Fruit fly (Drosophila melanogaster) whole organism, larva: ENCODE measurements around the gene dally.

ENCODE experiments used
- noc ChIP-seq: fragments of 200-800 bp; sonication (Bioruptor generic); optimal IDR thresholded peaks from 3 replicates; lab custom pipeline; 2019; ENCODE audit warnings: missing biosample characterization, mild to moderate bottlenecking, missing genetic modification characterization, moderate library complexity

dally gene

DNA sequence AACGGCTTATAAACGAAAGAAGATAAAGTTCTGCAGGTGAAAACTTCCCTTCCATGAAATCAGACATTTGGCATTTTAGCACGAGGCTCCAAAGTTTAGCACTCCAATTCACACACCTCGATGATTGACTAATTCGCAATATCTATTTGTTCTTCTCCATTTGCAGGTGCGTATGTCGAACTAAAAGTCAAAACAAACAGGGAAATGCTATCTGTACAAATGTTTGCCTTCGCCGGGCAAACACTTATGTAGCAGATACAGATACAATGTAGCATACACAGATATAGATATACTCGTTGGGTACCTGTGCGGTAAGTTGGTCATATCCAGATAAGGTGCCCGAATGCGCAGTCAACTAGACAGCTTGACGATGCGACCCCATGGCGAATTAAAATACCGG is 7.6 kb downstream of the dally start:
- TF ChIP-seq noc = peak; percentile 47

DNA sequence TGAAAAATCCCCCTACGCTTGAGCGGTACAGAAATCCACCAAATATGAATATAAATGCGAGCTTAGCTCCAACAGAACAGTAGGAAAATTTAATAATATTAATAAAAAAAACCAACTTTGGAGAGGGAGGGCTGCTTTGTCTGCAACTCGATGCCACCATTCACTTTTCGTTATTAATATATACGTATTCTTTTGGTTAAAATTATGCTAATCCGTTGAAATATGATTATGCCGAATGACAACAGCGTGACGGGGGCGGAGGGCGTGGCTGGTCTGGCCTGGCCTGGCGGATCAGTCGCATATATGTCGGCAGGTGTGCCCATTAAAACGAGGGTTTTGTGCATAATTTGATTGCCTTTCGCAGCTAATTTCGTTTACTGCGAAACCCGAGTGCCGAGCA is 8.1 kb downstream of the dally start:
- no peak for TF ChIP-seq noc

DNA sequence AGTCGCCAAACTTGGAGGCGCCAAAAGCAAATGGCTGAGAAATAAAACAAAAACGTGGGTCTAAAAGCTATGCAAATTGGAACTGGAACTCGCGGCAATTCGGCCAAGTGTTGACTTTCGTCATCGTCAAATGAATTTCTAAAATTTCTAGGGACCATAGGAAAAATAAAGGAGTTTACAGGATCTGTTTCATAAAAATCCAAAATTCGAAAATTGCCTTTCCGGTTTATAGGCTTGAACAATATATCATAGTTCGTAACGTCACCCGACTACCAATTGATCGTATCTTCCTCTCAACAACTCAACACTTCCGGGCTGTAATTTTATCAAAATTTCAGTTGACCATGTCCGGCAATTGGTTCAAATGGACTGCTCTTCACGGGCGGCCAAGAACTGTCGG is 8.9 kb downstream of the dally start, which contains the start of gene CG32026:
TSS of gene CG32026 (plus strand) at position 301 of the 400 bp plus-strand sequence.
- TF ChIP-seq noc = no peak

DNA sequence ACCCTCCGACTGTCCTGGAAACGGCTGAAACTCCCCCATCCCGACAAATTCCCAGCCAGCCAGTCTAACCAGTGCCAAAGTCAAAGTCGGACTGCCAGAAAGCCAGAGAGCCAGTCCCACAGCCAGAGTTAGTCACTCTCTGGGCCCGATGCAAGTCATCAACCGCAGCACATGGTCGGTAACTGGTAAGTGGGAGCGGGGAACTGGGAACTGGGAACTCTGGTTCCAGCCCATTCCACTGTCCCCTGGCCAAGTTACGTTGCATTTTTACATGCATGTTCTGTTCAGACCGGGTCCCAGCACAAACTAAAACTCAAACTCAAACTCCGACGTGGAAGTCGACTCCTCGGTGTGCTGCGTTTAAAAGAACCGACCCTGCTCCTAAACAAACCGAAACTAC is 11.8 kb downstream of the dally start:
- no peak for TF ChIP-seq noc

- TF ChIP-seq noc = no peak
Observed at dm6 chr3L:8839563-8840425, 12.5 kb downstream of the dally start.

DNA sequence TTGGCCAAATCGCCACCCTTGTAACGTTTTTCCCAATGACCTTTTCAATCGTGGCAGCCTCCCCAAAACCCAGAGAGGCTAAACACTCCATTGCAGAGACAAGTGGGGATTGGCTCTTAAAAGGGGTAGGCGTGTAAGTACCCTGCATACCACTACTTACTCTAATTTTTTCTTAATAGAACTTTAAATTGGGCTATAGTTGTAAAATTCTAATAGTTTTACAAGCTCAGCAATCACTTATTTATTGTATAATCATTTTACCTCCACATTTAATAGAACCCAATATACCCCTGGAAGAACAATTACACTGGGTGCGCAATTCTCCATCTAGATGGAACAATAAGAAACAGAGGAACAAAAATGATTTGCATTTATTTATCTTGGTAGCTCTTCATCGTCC is 14.5 kb downstream of the dally start:
- peak; percentile 15 for TF ChIP-seq noc

DNA sequence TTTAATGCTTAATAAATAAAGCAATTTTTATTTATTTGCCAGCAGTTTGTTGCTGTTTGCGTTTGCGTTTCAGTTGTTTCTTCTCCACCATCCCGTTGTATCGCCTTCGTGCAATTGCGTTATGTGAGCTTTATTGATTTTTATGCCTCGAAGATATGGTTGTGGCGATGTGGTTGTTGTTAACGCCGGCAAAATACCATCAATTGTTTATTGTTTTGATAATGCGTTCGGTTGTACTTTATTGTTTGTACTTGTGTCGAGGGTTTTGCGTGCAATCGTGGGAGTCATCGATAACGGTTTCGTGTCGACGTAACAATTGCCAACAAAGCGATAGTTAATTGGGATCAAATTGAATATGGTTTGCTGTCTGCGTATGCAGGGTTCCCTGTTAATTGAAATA is 15.1 kb downstream of the dally start:
- no peak for TF ChIP-seq noc

DNA sequence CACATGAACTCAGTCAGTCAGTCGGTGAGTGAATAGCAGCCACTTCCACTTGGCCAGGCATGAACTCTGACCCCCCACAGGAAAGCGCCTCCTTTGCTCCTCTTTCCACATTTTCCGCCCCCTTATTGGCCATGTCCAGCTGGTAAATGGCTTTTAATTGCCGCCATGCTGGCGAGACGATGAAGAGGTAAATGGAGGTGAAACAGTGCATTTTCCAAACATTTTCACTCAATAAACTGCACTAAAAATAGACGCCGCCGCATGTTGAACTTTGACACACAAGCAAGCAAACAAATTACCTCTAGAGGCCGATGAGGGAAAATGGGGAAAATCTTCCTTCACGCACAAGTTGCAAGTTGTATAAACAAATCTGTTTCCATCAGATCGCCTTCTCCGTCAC is 22.5 kb downstream of the dally start:
- TF ChIP-seq noc = no peak

- no peak for TF ChIP-seq noc
Observed at dm6 chr3L:8850784-8851704, 23.7 kb downstream of the dally start.

- TF ChIP-seq noc = no peak
Observed at dm6 chr3L:8851950-8852349, 24.6 kb downstream of the dally start.

dm6 chr3L:8852907-8853306 is 25.6 kb downstream of the dally start:
- TF ChIP-seq noc = no peak

DNA sequence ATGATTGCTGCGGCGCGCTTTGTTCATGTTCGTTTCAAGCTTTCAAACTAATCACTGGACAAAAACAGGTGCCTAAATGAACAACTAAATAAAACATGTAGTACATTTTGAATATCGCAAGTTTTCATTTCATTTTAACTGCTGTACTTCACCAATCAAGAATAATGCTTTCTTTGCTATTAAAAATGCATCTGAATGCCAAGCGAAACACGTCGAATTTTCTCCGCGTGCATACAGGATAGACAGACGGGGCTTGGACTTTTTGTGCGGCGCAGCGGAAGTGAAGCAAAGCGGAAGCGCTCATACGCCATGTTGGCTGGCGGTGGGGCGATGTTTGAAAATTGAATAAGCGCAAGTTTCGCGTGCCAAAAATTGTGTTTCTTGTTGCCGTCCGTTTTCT is 26.1 kb downstream of the dally start:
- no peak for TF ChIP-seq noc

DNA sequence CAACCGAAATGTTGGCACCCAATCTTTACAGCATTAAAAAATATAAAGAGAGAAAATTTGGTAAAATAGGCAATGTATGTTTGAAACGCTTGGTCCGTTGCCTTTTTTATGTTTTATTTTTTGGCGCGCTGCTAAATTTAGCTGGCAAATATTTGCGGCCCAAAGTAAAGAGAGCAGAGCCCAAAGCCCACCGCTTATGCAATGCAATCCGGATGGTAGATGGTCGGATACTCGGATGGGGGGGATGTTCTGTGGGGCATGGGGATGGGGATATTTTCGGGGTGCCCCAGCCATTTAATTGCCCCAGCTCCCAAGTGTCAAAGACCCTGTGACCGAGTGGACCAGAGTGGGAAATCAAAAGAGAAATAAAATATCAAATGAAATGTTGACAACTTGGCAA is 28.0 kb downstream of the dally start:
- TF ChIP-seq noc = no peak

DNA sequence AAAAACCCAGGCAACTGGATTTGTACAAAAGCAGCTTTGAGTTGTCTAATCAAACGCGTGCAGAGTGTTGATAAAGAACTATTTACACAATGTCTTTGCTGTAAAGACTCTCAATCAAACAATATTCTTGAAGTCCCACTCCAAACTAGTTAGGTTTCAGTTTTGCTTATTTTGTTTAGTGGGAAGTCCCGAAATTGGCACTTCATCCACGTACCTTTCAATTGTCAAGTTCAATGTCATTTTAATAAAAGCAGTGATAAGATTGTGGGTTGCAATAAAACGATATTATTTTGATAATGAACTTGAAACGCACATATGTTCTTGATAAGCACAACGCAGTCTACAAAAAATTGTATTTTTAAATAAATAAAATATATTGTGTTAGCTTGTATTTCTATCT is 29.6 kb downstream of the dally start:
- TF ChIP-seq noc = no peak

DNA sequence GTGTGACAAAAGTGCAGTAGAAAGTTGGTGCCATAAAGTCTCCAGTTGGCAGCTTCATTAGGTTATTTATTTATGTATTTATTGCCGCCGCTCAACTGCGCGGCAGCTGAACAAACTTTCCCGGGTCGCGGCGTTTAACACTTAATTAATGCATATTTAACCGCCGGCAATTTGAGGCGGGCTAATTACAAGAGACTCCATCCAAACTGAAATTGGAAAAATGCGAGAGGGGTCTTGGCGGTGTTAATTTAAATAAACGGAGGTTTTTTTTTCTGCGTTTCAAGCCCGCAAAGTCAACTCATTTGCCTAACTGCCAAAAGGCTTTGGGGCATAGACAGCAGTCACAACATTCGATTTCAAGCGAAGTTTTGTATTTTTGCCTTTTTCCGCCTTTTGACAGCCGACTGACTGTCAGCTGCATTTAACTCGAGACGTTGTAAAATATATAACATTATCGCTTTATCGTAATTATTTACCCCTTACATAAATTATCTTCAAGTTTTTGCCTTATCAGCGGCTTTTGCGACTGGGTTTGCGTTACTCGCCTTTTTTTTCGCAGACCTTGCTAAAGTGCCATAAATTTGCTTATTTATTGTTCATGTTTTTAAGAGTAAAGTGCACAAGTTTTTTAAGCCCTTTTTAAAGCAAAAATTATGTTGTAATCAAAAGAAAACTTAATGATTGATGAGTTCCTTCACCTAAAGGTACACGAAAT is 30.5 kb downstream of the dally start:
- TF ChIP-seq noc = no peak

DNA sequence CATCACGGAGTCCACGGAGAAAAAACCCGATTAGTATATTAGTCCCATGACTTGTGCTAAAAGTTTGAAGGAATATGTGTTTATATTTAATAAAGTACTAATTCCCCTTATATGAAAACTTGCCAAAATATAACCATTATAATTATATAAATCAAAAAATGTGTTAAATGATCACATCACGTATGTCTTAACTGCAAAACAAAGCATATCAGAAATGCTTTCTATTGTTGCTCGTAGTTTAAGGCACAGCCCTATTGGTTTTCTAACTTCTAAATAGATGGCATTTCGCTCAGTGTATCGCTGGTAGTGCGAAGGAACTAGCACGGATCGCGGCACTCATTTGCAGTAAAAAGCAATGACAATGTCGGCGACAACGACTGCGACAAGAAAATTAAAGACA is 32.6 kb downstream of the dally start:
- no peak for TF ChIP-seq noc

DNA sequence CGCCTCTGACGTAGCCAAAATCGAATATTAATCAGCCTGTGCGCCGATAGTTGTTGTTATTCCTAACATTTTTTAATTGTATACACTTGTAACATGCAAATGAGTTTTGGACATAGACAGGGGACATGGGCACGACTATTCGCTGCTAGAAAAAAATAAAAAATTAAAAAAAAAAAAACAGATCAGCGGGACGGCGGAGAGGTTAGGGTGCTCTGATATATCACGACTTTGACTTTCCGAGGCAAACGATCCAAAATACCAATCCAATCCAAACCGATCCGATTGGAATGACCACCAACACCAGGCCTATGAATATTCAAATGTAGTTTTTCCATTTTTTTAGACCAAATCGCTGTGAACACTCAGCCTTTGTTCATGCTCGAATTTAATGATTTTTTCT is 33.4 kb downstream of the dally start:
- no peak for TF ChIP-seq noc
